Worm (Caenorhabditis elegans) whole organism, L4 larva: ENCODE data around the gene glrx-5.

Experiments used
- F37D6.2 ChIP-seq: sonication (generic microtip); optimal IDR thresholded peaks from 2 replicates; lab custom pipeline; 2016; ENCODE audit warnings: mild to moderate bottlenecking, missing genetic modification characterization, missing compliant biosample characterization
- Y48G9A.11 ChIP-seq: fragments of 200-800 bp; sonication (Bioruptor generic); IDR thresholded peaks from 2 replicates; pipeline ENCODE4 v1.3.6; 2022; ENCODE audit warnings: missing genetic modification reagents, missing genetic modification characterization, missing compliant biosample characterization
- ama-1 ChIP-seq: fragments of 150-350 bp; optimal IDR thresholded peaks from 2 replicates; lab custom pipeline; 2014; ENCODE audit warnings: inconsistent platforms, mixed read lengths
- ceh-20 ChIP-seq: fragments of 200-800 bp; sonication (Bioruptor generic); IDR thresholded peaks from 2 replicates; pipeline ENCODE4 v1.3.6; 2022; ENCODE audit warnings: missing genetic modification reagents, missing genetic modification characterization, missing compliant biosample characterization
- daf-19 ChIP-seq: fragments of 200-800 bp; sonication (Bioruptor generic); conservative IDR thresholded peaks from 2 replicates; pipeline ENCODE4 v1.3.6; 2022; ENCODE audit warnings: missing genetic modification characterization, missing compliant biosample characterization
- lir-3 ChIP-seq: sonication (generic microtip); optimal IDR thresholded peaks from 2 replicates; lab custom pipeline; 2016; ENCODE audit warnings: mild to moderate bottlenecking, missing genetic modification characterization, missing compliant biosample characterization
- lsy-2 ChIP-seq, 2 experiments: fragments of 150-350 bp in 1 of 2; sonication (generic microtip) in 1 of 2; optimal IDR thresholded peaks; 2 replicates each; lab custom pipeline; 2014 to 2017; ENCODE audit warnings: missing biosample characterization in 2 of 2, missing genetic modification characterization in 2 of 2
- mdt-29 ChIP-seq: fragments of 200-800 bp; sonication (Bioruptor generic); IDR thresholded peaks from 2 replicates; pipeline ENCODE4 v1.3.6; 2022; ENCODE audit warnings: missing genetic modification reagents, missing genetic modification characterization, missing compliant biosample characterization
- nhr-42 ChIP-seq: fragments of 200-800 bp; sonication (Bioruptor generic); IDR thresholded peaks from 2 replicates; pipeline ENCODE4 v1.3.6; 2022; ENCODE audit warnings: missing genetic modification characterization, missing compliant biosample characterization
- pha-4 ChIP-seq, 2 experiments: fragments of 150-350 bp in 1 of 2; fragments of 200-800 bp in 1 of 2; sonication (Bioruptor generic) in 1 of 2; IDR thresholded peaks in 1 of 2; optimal IDR thresholded peaks in 1 of 2; 2 replicates each; pipeline versions ENCODE4 v1.3.6 to Lab custom; 2014 to 2022; ENCODE audit warnings: missing genetic modification characterization in 2 of 2, missing genetic modification reagents in 2 of 2, missing biosample characterization in 1 of 2, missing compliant biosample characterization in 1 of 2
- snpc-4 ChIP-seq: fragments of 150-350 bp; optimal IDR thresholded peaks from 2 replicates; lab custom pipeline; 2014; ENCODE audit warnings: missing biosample characterization, missing genetic modification characterization
- spr-3 ChIP-seq: fragments of 200-800 bp; sonication (Bioruptor generic); optimal IDR thresholded peaks from 2 replicates; lab custom pipeline; 2018; ENCODE audit warnings: mild to moderate bottlenecking, missing genetic modification characterization, missing compliant biosample characterization
- unc-39 ChIP-seq: sonication (generic microtip); optimal IDR thresholded peaks from 2 replicates; lab custom pipeline; 2017; ENCODE audit warnings: missing biosample characterization, missing genetic modification characterization

DNA sequence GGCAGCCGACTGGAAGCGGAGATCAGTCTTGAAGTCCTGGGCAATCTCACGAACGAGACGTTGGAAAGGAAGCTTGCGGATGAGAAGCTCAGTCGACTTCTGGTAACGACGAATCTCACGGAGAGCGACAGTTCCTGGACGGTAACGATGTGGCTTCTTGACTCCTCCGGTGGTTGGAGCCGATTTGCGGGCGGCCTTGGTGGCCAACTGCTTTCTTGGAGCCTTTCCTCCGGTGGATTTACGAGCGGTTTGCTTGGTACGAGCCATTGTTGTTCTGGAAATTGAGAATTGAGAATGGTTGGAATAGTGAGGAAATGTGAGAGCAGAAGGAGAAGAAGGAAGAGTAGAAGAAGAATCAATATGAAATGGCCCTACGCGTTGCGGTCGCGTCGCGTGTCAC lies 5.8 kb downstream of the glrx-5 start:
- no peak for TF ChIP-seq Y48G9A.11 (GFP tag; lab: Robert Waterston, UW)
- TF ChIP-seq daf-19 (GFP tag; lab: Robert Waterston, UW): no peak
- TF ChIP-seq nhr-42 (GFP tag; lab: Robert Waterston, UW): no peak
- TF ChIP-seq ama-1 (lab: Kevin White, UChicago): no peak
- TF ChIP-seq spr-3 (GFP tag; lab: Kevin White, UChicago): no peak
- TF ChIP-seq lsy-2 (tag; optimal IDR thresholded peaks at IDR 0.05; lab: Kevin White, UChicago): no peak
- TF ChIP-seq lir-3 (tag; lab: Kevin White, UChicago): no peak
- TF ChIP-seq unc-39 (tag; lab: Kevin White, UChicago): no peak
- TF ChIP-seq mdt-29 (GFP tag; lab: Robert Waterston, UW): no peak
- TF ChIP-seq F37D6.2: no peak
- no peak for TF ChIP-seq snpc-4 (tag; lab: Kevin White, UChicago)
- TF ChIP-seq ceh-20: no peak
- no peak for TF ChIP-seq pha-4 (GFP tag; IDR thresholded peaks at IDR 0.05; lab: Robert Waterston, UW)
- no peak for TF ChIP-seq pha-4 (tag; optimal IDR thresholded peaks at IDR 0.05; lab: Kevin White, UChicago)
